Worm (Caenorhabditis elegans) whole organism, L1 larva: ENCODE data around the gene math-3.

Source experiments
- ceh-63 ChIP-seq: fragments of 200-800 bp; sonication (Bioruptor generic); optimal IDR thresholded peaks from 2 replicates; lab custom pipeline; 2018; ENCODE audit warnings: mild to moderate bottlenecking, missing genetic modification characterization, missing compliant biosample characterization
- elt-3 ChIP-seq, 6 experiments: fragments of 150-350 bp in 1 of 6; sonication (generic microtip); optimal IDR thresholded peaks; 2 replicates each; lab custom pipeline; 2017 to 2018; ENCODE audit warnings: missing biosample characterization in 6 of 6, missing genetic modification characterization in 6 of 6, inconsistent platforms in 1 of 6
- lir-3 ChIP-seq: sonication (generic microtip); optimal IDR thresholded peaks from 2 replicates; lab custom pipeline; 2016; ENCODE audit warnings: mild to moderate bottlenecking, missing genetic modification characterization, moderate library complexity, missing compliant biosample characterization; ENCODE audit not compliant: poor library complexity
- ztf-4 ChIP-seq: fragments of 150-350 bp; optimal IDR thresholded peaks from 2 replicates; lab custom pipeline; 2014; ENCODE audit warnings: missing biosample characterization, missing genetic modification characterization

DNA sequence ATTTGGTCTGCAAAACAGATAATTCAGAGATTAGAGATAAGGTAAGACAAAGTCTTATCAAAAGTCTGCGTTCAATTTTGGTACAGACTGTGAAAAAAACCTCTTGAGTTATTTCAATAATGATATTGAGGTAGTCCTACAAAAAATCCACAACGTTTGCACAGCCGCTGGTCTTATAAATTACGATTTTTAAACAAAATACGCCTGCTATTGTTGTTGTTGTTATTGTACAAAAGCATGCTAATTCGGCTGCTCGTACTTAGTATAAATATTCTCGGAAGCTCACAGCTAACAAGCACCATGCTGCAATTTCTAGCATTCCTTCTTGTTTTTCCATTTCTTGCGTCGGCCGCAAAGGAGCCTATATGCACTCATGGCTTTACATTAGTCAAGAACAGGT is 27.7 kb upstream of the math-3 start, which contains the start of gene clec-19:
- TF ChIP-seq ceh-63 (no peak), lir-3 (tag; lab: Kevin White, UChicago) (no peak), ztf-4 (tag; lab: Kevin White, UChicago) (no peak), elt-3 (tag; optimal IDR thresholded peaks at IDR 0.05; lab: Kevin White, UChicago) (no peak)
